Worm (Caenorhabditis elegans) whole organism, L1 larva: Measurements from ENCODE around the gene F13E9.11.

Experiments used
- C04F5.9 ChIP-seq: sonication (generic microtip); optimal IDR thresholded peaks from 2 replicates; lab custom pipeline; 2016; ENCODE audit warnings: missing genetic modification characterization, missing compliant biosample characterization
- C16A3.4 ChIP-seq: fragments of 150-350 bp; optimal IDR thresholded peaks from 2 replicates; lab custom pipeline; 2014; ENCODE audit warnings: missing biosample characterization, missing genetic modification characterization
- C34B4.2 ChIP-seq: sonication (generic microtip); optimal IDR thresholded peaks from 2 replicates; lab custom pipeline; 2017; ENCODE audit warnings: mild to moderate bottlenecking, missing genetic modification characterization, missing compliant biosample characterization
- Y116A8C.19 ChIP-seq: sonication (generic microtip); optimal IDR thresholded peaks from 2 replicates; lab custom pipeline; 2016; ENCODE audit warnings: missing compliant biosample characterization, missing genetic modification characterization, borderline replicate concordance
- aha-1 ChIP-seq: fragments of 150-350 bp; optimal IDR thresholded peaks from 2 replicates; lab custom pipeline; 2014; ENCODE audit warnings: missing biosample characterization, missing genetic modification characterization
- aly-2 ChIP-seq: fragments of 150-350 bp; optimal IDR thresholded peaks from 2 replicates; lab custom pipeline; 2014; ENCODE audit warnings: missing biosample characterization, missing genetic modification characterization
- ceh-8 ChIP-seq: fragments of 200-800 bp; sonication (Bioruptor generic); optimal IDR thresholded peaks from 2 replicates; lab custom pipeline; 2018; ENCODE audit warnings: mild to moderate bottlenecking, missing genetic modification characterization, moderate library complexity, missing compliant biosample characterization
- ceh-82 ChIP-seq, 3 experiments: fragments of 150-350 bp in 1 of 3; sonication (generic microtip) in 2 of 3; optimal IDR thresholded peaks; 2 replicates each; lab custom pipeline; 2014 to 2017; ENCODE audit warnings: missing biosample characterization in 3 of 3, missing genetic modification characterization in 3 of 3
- ceh-88 ChIP-seq: fragments of 200-800 bp; sonication (Bioruptor generic); IDR thresholded peaks from 2 replicates; pipeline ENCODE4 v1.3.6; 2022; ENCODE audit warnings: missing genetic modification characterization, missing compliant biosample characterization
- dpl-1 ChIP-seq, 3 experiments: fragments of 150-350 bp in 2 of 3; sonication (generic microtip) in 1 of 3; optimal IDR thresholded peaks; 2 replicates each; lab custom pipeline; 2014 to 2017; ENCODE audit warnings: missing biosample characterization in 3 of 3, missing genetic modification characterization in 3 of 3, missing genetic modification reagents in 3 of 3
- dsc-1 ChIP-seq: sonication (generic microtip); optimal IDR thresholded peaks from 2 replicates; lab custom pipeline; 2016; ENCODE audit warnings: mild to moderate bottlenecking, missing genetic modification characterization, missing compliant biosample characterization
- efl-1 ChIP-seq, 4 experiments: fragments of 150-350 bp; optimal IDR thresholded peaks in 3 of 4; peaks in 1 of 4; 1 replicate in 1 of 4; 2 replicates in 3 of 4; lab custom pipeline; 2014; ENCODE audit warnings: missing biosample characterization in 2 of 4, missing genetic modification characterization in 2 of 4, missing genetic modification reagents in 2 of 4
- egl-13 ChIP-seq: sonication (generic microtip); optimal IDR thresholded peaks from 2 replicates; lab custom pipeline; 2016; ENCODE audit warnings: missing genotype, missing genetic modification reagents, missing genetic modification characterization, missing compliant biosample characterization
- elt-2 ChIP-seq: sonication (generic microtip); optimal IDR thresholded peaks from 2 replicates; lab custom pipeline; 2016; ENCODE audit warnings: missing genetic modification characterization, mild to moderate bottlenecking, inconsistent platforms, missing compliant biosample characterization, missing genetic modification reagents
- elt-3 ChIP-seq, 6 experiments: fragments of 150-350 bp in 1 of 6; sonication (generic microtip); optimal IDR thresholded peaks; 2 replicates each; lab custom pipeline; 2017 to 2018; ENCODE audit warnings: missing biosample characterization in 6 of 6, missing genetic modification characterization in 6 of 6, inconsistent platforms in 1 of 6
- ets-5 ChIP-seq: fragments of 200-800 bp; sonication (Bioruptor generic); IDR thresholded peaks from 2 replicates; pipeline ENCODE4 v1.3.6; 2022; ENCODE audit warnings: missing genetic modification characterization, missing compliant biosample characterization
- fkh-10 ChIP-seq: sonication (generic microtip); optimal IDR thresholded peaks from 2 replicates; lab custom pipeline; 2017; ENCODE audit warnings: missing biosample characterization, missing genetic modification reagents, missing genetic modification characterization
- fkh-8 ChIP-seq: sonication (generic microtip); optimal IDR thresholded peaks from 2 replicates; lab custom pipeline; 2016; ENCODE audit warnings: mild to moderate bottlenecking, missing genetic modification characterization, missing compliant biosample characterization
- grh-1 ChIP-seq: fragments of 200-800 bp; sonication (Bioruptor generic); IDR thresholded peaks from 2 replicates; pipeline ENCODE4 v1.3.6; 2022; ENCODE audit warnings: missing genetic modification reagents, missing genetic modification characterization, missing compliant biosample characterization
- hlh-17 ChIP-seq: fragments of 200-800 bp; sonication (Bioruptor generic); optimal IDR thresholded peaks from 2 replicates; lab custom pipeline; 2018; ENCODE audit warnings: missing genetic modification characterization, mild to moderate bottlenecking, missing compliant biosample characterization, moderate library complexity, borderline replicate concordance
- irx-1 ChIP-seq: sonication (generic microtip); optimal IDR thresholded peaks from 2 replicates; lab custom pipeline; 2016; ENCODE audit warnings: missing genetic modification characterization, missing compliant biosample characterization
- isw-1 ChIP-seq: fragments of 200-800 bp; sonication (Bioruptor generic); IDR thresholded peaks from 2 replicates; pipeline ENCODE4 v1.3.6; 2022; ENCODE audit warnings: missing genetic modification characterization, missing compliant biosample characterization
- jun-1 ChIP-seq: fragments of 150-350 bp; optimal IDR thresholded peaks from 2 replicates; lab custom pipeline; 2014; ENCODE audit warnings: missing biosample characterization, missing genetic modification reagents, missing genetic modification characterization
- lin-39 ChIP-seq: fragments of 150-350 bp; optimal IDR thresholded peaks from 2 replicates; lab custom pipeline; 2014; ENCODE audit warnings: missing biosample characterization, missing genetic modification reagents, missing genetic modification characterization
- lir-3 ChIP-seq: sonication (generic microtip); optimal IDR thresholded peaks from 2 replicates; lab custom pipeline; 2016; ENCODE audit warnings: mild to moderate bottlenecking, missing genetic modification characterization, moderate library complexity, missing compliant biosample characterization; ENCODE audit not compliant: poor library complexity
- mab-9 ChIP-seq: fragments of 200-800 bp; sonication (Bioruptor generic); IDR thresholded peaks from 2 replicates; pipeline ENCODE4 v1.3.6; 2022; ENCODE audit warnings: missing genetic modification reagents, missing genetic modification characterization, missing compliant biosample characterization
- nhr-11 ChIP-seq: fragments of 150-350 bp; optimal IDR thresholded peaks from 2 replicates; lab custom pipeline; 2014; ENCODE audit warnings: missing biosample characterization, missing genetic modification characterization
- nhr-12 ChIP-seq: sonication (generic microtip); optimal IDR thresholded peaks from 2 replicates; lab custom pipeline; 2017; ENCODE audit warnings: missing biosample characterization, missing genetic modification characterization
- nhr-237 ChIP-seq: fragments of 150-350 bp; optimal IDR thresholded peaks from 2 replicates; lab custom pipeline; 2014; ENCODE audit warnings: missing biosample characterization, missing genetic modification characterization
- nhr-28 ChIP-seq: fragments of 150-350 bp; optimal IDR thresholded peaks from 2 replicates; lab custom pipeline; 2014; ENCODE audit warnings: missing biosample characterization, missing genetic modification characterization
- nhr-47 ChIP-seq: sonication (generic microtip); optimal IDR thresholded peaks from 2 replicates; lab custom pipeline; 2016; ENCODE audit warnings: mild to moderate bottlenecking, missing genetic modification characterization, moderate library complexity, missing compliant biosample characterization
- nhr-71 ChIP-seq: sonication (generic microtip); optimal IDR thresholded peaks from 2 replicates; lab custom pipeline; 2016; ENCODE audit warnings: mild to moderate bottlenecking, missing genetic modification characterization, moderate library complexity, missing compliant biosample characterization
- nhr-77 ChIP-seq: fragments of 150-350 bp; optimal IDR thresholded peaks from 2 replicates; lab custom pipeline; 2014; ENCODE audit warnings: missing biosample characterization, missing genetic modification characterization
- pax-3 ChIP-seq: fragments of 200-800 bp; sonication (Bioruptor generic); optimal IDR thresholded peaks from 2 replicates; lab custom pipeline; 2018; ENCODE audit warnings: mild to moderate bottlenecking, missing genetic modification characterization, moderate library complexity, missing compliant biosample characterization
- pqm-1 ChIP-seq: sonication (generic microtip); optimal IDR thresholded peaks from 3 replicates; lab custom pipeline; 2017; ENCODE audit warnings: missing biosample characterization, missing genetic modification characterization
- snpc-4 ChIP-seq: fragments of 150-350 bp; optimal IDR thresholded peaks from 2 replicates; lab custom pipeline; 2014; ENCODE audit warnings: missing biosample characterization, missing genetic modification characterization
- sox-4 ChIP-seq: sonication (generic microtip); optimal IDR thresholded peaks from 2 replicates; lab custom pipeline; 2016; ENCODE audit warnings: missing genetic modification characterization, missing compliant biosample characterization
- sptf-1 ChIP-seq: fragments of 150-350 bp; optimal IDR thresholded peaks from 2 replicates; lab custom pipeline; 2014; ENCODE audit warnings: missing biosample characterization, missing genetic modification characterization
- sup-37 ChIP-seq: fragments of 200-800 bp; sonication (Bioruptor generic); optimal IDR thresholded peaks from 2 replicates; lab custom pipeline; 2018; ENCODE audit warnings: mild to moderate bottlenecking, missing genetic modification characterization, missing compliant biosample characterization
- tbx-2 ChIP-seq: sonication (generic microtip); optimal IDR thresholded peaks from 2 replicates; lab custom pipeline; 2016; ENCODE audit warnings: missing genetic modification characterization, missing compliant biosample characterization
- unc-30 ChIP-seq: sonication (generic microtip); optimal IDR thresholded peaks from 2 replicates; lab custom pipeline; 2017; ENCODE audit warnings: missing biosample characterization, missing genetic modification characterization
- unc-86 ChIP-seq: sonication (generic microtip); optimal IDR thresholded peaks from 2 replicates; lab custom pipeline; 2016; ENCODE audit warnings: missing genetic modification characterization, missing compliant biosample characterization
- unc-98 ChIP-seq: fragments of 200-800 bp; sonication (Bioruptor generic); IDR thresholded peaks from 2 replicates; pipeline ENCODE4 v1.3.6; 2022; ENCODE audit warnings: missing genetic modification characterization, missing compliant biosample characterization
- ztf-4 ChIP-seq: fragments of 150-350 bp; optimal IDR thresholded peaks from 2 replicates; lab custom pipeline; 2014; ENCODE audit warnings: missing biosample characterization, missing genetic modification characterization

Gene F13E9.11

DNA sequence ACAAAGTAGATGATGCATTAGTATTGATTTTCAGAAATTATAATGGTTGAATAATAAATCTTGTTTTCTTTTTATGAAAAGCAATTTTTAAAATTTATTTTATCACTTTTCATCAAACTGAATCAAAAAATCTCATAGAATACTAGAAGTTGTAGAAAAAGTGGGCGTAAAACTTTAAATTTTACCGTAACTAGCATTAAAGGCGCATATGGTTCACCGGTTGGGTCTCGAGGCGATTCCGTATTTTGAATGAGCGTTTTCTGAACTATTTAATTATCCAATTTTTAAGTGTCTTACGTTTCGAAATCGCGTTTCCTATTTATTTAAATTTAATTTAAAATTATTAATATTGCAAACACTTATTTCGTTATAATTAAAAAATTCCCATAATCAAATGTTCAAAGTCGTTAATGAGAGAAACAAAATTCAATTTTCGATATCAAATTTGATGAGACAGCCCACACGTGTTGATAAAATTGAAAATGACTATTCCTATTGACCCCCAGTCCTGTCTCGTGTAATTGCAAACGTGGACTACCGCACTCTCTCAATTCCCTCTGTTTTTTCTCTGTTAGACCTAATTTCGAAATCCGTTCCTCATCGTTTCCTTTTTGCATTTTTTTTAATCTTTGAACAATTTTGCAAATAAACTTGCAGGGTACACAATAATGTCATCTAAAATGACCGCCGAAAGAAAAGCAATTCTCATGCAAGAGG is 10.5 kb downstream of the F13E9.11 start, which contains the start of the genes T11G6.2 and hars-1 (continued):
- TF ChIP-seq mab-9 (GFP tag; lab: Robert Waterston, UW) (no peak), nhr-12 (tag; lab: Kevin White, UChicago) (no peak), dpl-1 (GFP tag; optimal IDR thresholded peaks at IDR 0.05; lab: Kevin White, UChicago) (peak; percentile 8 to 32 (median 13)), pqm-1 (tag; lab: Kevin White, UChicago) (no peak), nhr-237 (tag; lab: Kevin White, UChicago) (no peak), C04F5.9 (tag; lab: Kevin White, UChicago) (no peak), sox-4 (no peak), aha-1 (no peak), pax-3 (tag; lab: Kevin White, UChicago) (no peak), nhr-77 (tag; lab: Kevin White, UChicago) (no peak), unc-30 (tag; lab: Kevin White, UChicago) (no peak), hlh-17 (GFP tag; lab: Kevin White, UChicago) (no peak), sup-37 (GFP tag; lab: Kevin White, UChicago) (no peak), elt-3 (tag; optimal IDR thresholded peaks at IDR 0.05; lab: Kevin White, UChicago) (peak in 1 of 6 experiments; percentile 41), tbx-2 (tag; lab: Kevin White, UChicago) (no peak), egl-13 (tag; lab: Kevin White, UChicago) (no peak), jun-1 (tag; lab: Kevin White, UChicago) (no peak), grh-1 (no peak), elt-2 (tag; lab: Kevin White, UChicago) (no peak), isw-1 (GFP tag; lab: Robert Waterston, UW) (no peak), Y116A8C.19 (no peak), nhr-71 (tag; lab: Kevin White, UChicago) (no peak), C16A3.4 (tag; lab: Kevin White, UChicago) (peak; percentile 37), unc-86 (no peak), nhr-28 (no peak), C34B4.2 (tag; lab: Kevin White, UChicago) (no peak), lin-39 (no peak), nhr-11 (no peak), snpc-4 (tag; lab: Kevin White, UChicago) (no peak), ceh-82 (tag; optimal IDR thresholded peaks at IDR 0.05; lab: Kevin White, UChicago) (no peak), ets-5 (no peak), fkh-10 (no peak), unc-98 (GFP tag; lab: Robert Waterston, UW) (no peak), ztf-4 (tag; lab: Kevin White, UChicago) (no peak), fkh-8 (tag; lab: Kevin White, UChicago) (no peak), efl-1 (optimal IDR thresholded peaks at IDR 0.05; lab: Kevin White, UChicago) (peak in 1 of 2 experiments; percentile 34), efl-1 (GFP tag; optimal IDR thresholded peaks at IDR 0.05 in 1 of 2; lab: Kevin White, UChicago) (peak in 1 of 2 experiments; percentile 22), ceh-88 (no peak), lir-3 (no peak), nhr-47 (no peak), dsc-1 (tag; lab: Kevin White, UChicago) (no peak), sptf-1 (tag; lab: Kevin White, UChicago) (no peak), irx-1 (tag; lab: Kevin White, UChicago) (no peak), aly-2 (tag; lab: Kevin White, UChicago) (no peak), ceh-8 (GFP tag; lab: Kevin White, UChicago) (no peak)
